Worm (Caenorhabditis elegans) whole organism, L3 larva: ENCODE results near the gene B0361.3.

Source experiments
- R02D3.7 ChIP-seq: fragments of 150-350 bp; optimal IDR thresholded peaks from 2 replicates; lab custom pipeline; 2014; ENCODE audit warnings: missing biosample characterization, missing genetic modification characterization
- ZK546.5 ChIP-seq: sonication (generic microtip); optimal IDR thresholded peaks from 2 replicates; lab custom pipeline; 2017; ENCODE audit warnings: missing biosample characterization, missing genetic modification characterization
- aly-2 ChIP-seq: fragments of 150-350 bp; optimal IDR thresholded peaks from 2 replicates; lab custom pipeline; 2014; ENCODE audit warnings: missing biosample characterization, missing genetic modification characterization
- ama-1 ChIP-seq: fragments of 150-350 bp; optimal IDR thresholded peaks from 2 replicates; lab custom pipeline; 2018
- ceh-16 ChIP-seq: sonication (generic microtip); optimal IDR thresholded peaks from 2 replicates; lab custom pipeline; 2017; ENCODE audit warnings: missing biosample characterization, missing genetic modification characterization
- ceh-28 ChIP-seq: fragments of 150-350 bp; optimal IDR thresholded peaks from 2 replicates; lab custom pipeline; 2014; ENCODE audit warnings: missing biosample characterization, missing genetic modification reagents, missing genetic modification characterization
- ceh-9 ChIP-seq: sonication (generic microtip); optimal IDR thresholded peaks from 2 replicates; lab custom pipeline; 2018; ENCODE audit warnings: missing biosample characterization, missing genetic modification characterization
- daf-12 ChIP-seq: fragments of 150-350 bp; optimal IDR thresholded peaks from 2 replicates; lab custom pipeline; 2014; ENCODE audit warnings: missing biosample characterization, missing genetic modification reagents, missing genetic modification characterization
- elt-1 ChIP-seq: fragments of 150-350 bp; optimal IDR thresholded peaks from 2 replicates; lab custom pipeline; 2014; ENCODE audit warnings: missing biosample characterization, missing genetic modification characterization
- elt-2 ChIP-seq: sonication (generic microtip); optimal IDR thresholded peaks from 2 replicates; lab custom pipeline; 2016; ENCODE audit warnings: missing genetic modification reagents, mild to moderate bottlenecking, missing genetic modification characterization, missing compliant biosample characterization
- elt-3 ChIP-seq, 3 experiments: fragments of 150-350 bp in 1 of 3; sonication (generic microtip) in 2 of 3; optimal IDR thresholded peaks; 2 replicates in 2 of 3; 4 replicates in 1 of 3; lab custom pipeline; 2014 to 2017; ENCODE audit warnings: missing biosample characterization in 3 of 3, missing genetic modification characterization in 3 of 3
- eor-1 ChIP-seq, 2 experiments: fragments of 150-350 bp; optimal IDR thresholded peaks; 2 replicates each; lab custom pipeline; 2014 to 2018; ENCODE audit warnings: missing biosample characterization in 2 of 2, missing genetic modification characterization in 2 of 2
- fkh-10 ChIP-seq: sonication (generic microtip); optimal IDR thresholded peaks from 2 replicates; lab custom pipeline; 2017; ENCODE audit warnings: missing biosample characterization, missing genetic modification reagents, missing genetic modification characterization
- fkh-2 ChIP-seq: fragments of 150-350 bp; optimal IDR thresholded peaks from 2 replicates; lab custom pipeline; 2014; ENCODE audit warnings: missing biosample characterization, missing genetic modification reagents, missing genetic modification characterization
- fos-1 ChIP-seq: fragments of 150-350 bp; optimal IDR thresholded peaks from 2 replicates; lab custom pipeline; 2014; ENCODE audit warnings: missing biosample characterization, missing genetic modification characterization
- lin-15B ChIP-seq: fragments of 150-350 bp; optimal IDR thresholded peaks from 2 replicates; lab custom pipeline; 2014; ENCODE audit warnings: missing biosample characterization, missing genetic modification characterization
- lin-39 ChIP-seq: fragments of 150-350 bp; optimal IDR thresholded peaks from 2 replicates; lab custom pipeline; 2018; ENCODE audit warnings: missing biosample characterization, missing genetic modification reagents, missing genetic modification characterization
- mdl-1 ChIP-seq: fragments of 150-350 bp; optimal IDR thresholded peaks from 2 replicates; lab custom pipeline; 2014; ENCODE audit warnings: missing biosample characterization, missing genetic modification characterization
- nfya-1 ChIP-seq: sonication (generic microtip); optimal IDR thresholded peaks from 2 replicates; lab custom pipeline; 2017; ENCODE audit warnings: missing genetic modification characterization, mild to moderate bottlenecking, missing compliant biosample characterization, antibody characterized with exemption, moderate library complexity; ENCODE audit not compliant: insufficient read depth
- nhr-11 ChIP-seq: fragments of 150-350 bp; optimal IDR thresholded peaks from 2 replicates; lab custom pipeline; 2014; ENCODE audit warnings: missing biosample characterization, missing genetic modification characterization
- nhr-12 ChIP-seq: fragments of 150-350 bp; optimal IDR thresholded peaks from 2 replicates; lab custom pipeline; 2014; ENCODE audit warnings: missing biosample characterization, missing genetic modification characterization
- nhr-23 ChIP-seq: fragments of 150-350 bp; optimal IDR thresholded peaks from 2 replicates; lab custom pipeline; 2014; ENCODE audit warnings: missing biosample characterization, missing genetic modification reagents, missing genetic modification characterization
- nhr-237 ChIP-seq: fragments of 150-350 bp; optimal IDR thresholded peaks from 2 replicates; lab custom pipeline; 2014; ENCODE audit warnings: missing biosample characterization, missing genetic modification characterization
- nhr-25 ChIP-seq: sonication (generic microtip); optimal IDR thresholded peaks from 2 replicates; lab custom pipeline; 2017; ENCODE audit warnings: missing biosample characterization, missing genetic modification characterization
- nhr-28 ChIP-seq: fragments of 150-350 bp; optimal IDR thresholded peaks from 2 replicates; lab custom pipeline; 2014; ENCODE audit warnings: missing biosample characterization, missing genetic modification characterization
- nhr-43 ChIP-seq: sonication (generic microtip); optimal IDR thresholded peaks from 2 replicates; lab custom pipeline; 2016; ENCODE audit warnings: mild to moderate bottlenecking, missing genetic modification characterization, missing compliant biosample characterization; ENCODE audit not compliant: poor library complexity, severe bottlenecking
- nhr-67 ChIP-seq: fragments of 150-350 bp; optimal IDR thresholded peaks from 2 replicates; lab custom pipeline; 2014; ENCODE audit warnings: missing biosample characterization, missing genetic modification characterization
- nhr-76 ChIP-seq: fragments of 150-350 bp; sonication (generic microtip); optimal IDR thresholded peaks from 5 replicates; lab custom pipeline; 2014; ENCODE audit warnings: missing biosample characterization, missing genetic modification characterization
- nhr-77 ChIP-seq: fragments of 150-350 bp; optimal IDR thresholded peaks from 2 replicates; lab custom pipeline; 2014; ENCODE audit warnings: missing biosample characterization, missing genetic modification characterization
- pqm-1 ChIP-seq: fragments of 150-350 bp; optimal IDR thresholded peaks from 2 replicates; lab custom pipeline; 2017; ENCODE audit warnings: missing biosample characterization, missing genetic modification characterization, inconsistent platforms
- skn-1 ChIP-seq: fragments of 150-350 bp; optimal IDR thresholded peaks from 2 replicates; lab custom pipeline; 2014; ENCODE audit warnings: missing biosample characterization, missing genetic modification characterization
- snpc-4 ChIP-seq: fragments of 150-350 bp; optimal IDR thresholded peaks from 2 replicates; lab custom pipeline; 2014; ENCODE audit warnings: missing biosample characterization, missing genetic modification characterization
- tbx-2 ChIP-seq: sonication (generic microtip); optimal IDR thresholded peaks from 2 replicates; lab custom pipeline; 2016; ENCODE audit warnings: mild to moderate bottlenecking, missing genetic modification characterization, missing compliant biosample characterization
- unc-39 ChIP-seq: sonication (generic microtip); optimal IDR thresholded peaks from 4 replicates; lab custom pipeline; 2017; ENCODE audit warnings: missing biosample characterization, missing genetic modification characterization
- unc-62 ChIP-seq: fragments of 150-350 bp; sonication (generic microtip); optimal IDR thresholded peaks from 4 replicates; lab custom pipeline; 2014; ENCODE audit warnings: missing biosample characterization, missing genetic modification reagents, missing genetic modification characterization
- zag-1 ChIP-seq: fragments of 150-350 bp; optimal IDR thresholded peaks from 2 replicates; lab custom pipeline; 2014; ENCODE audit warnings: missing biosample characterization, missing genetic modification characterization
- ztf-11 ChIP-seq: fragments of 150-350 bp; optimal IDR thresholded peaks from 2 replicates; lab custom pipeline; 2014; ENCODE audit warnings: missing biosample characterization, missing genetic modification characterization
- ztf-4 ChIP-seq: fragments of 150-350 bp; optimal IDR thresholded peaks from 2 replicates; lab custom pipeline; 2014; ENCODE audit warnings: missing biosample characterization, missing genetic modification characterization

The B0361.3 gene

ce11 chrIII:7300169-7300568 lies 18.9 kb downstream of the B0361.3 start:
- TF ChIP-seq daf-12 (tag; lab: Kevin White, UChicago) (no peak), elt-1 (peak; percentile 94), unc-39 (tag; lab: Kevin White, UChicago) (no peak), nhr-43 (peak; percentile 67), nhr-23 (tag; lab: Kevin White, UChicago) (peak; percentile 81), unc-62 (no peak), nhr-25 (tag; lab: Kevin White, UChicago) (peak; percentile 89), mdl-1 (tag; lab: Kevin White, UChicago) (peak; percentile 11)

- no peak for TF ChIP-seq ceh-9
- no peak for TF ChIP-seq tbx-2 (tag; lab: Kevin White, UChicago)
- TF ChIP-seq ama-1, result no peak
- no peak for TF ChIP-seq ZK546.5 (tag; lab: Kevin White, UChicago)
- TF ChIP-seq pqm-1 (tag; lab: Kevin White, UChicago), result no peak
- TF ChIP-seq nhr-28 (tag; lab: Kevin White, UChicago), result no peak
- TF ChIP-seq R02D3.7 (tag; lab: Kevin White, UChicago), result no peak
- no peak for TF ChIP-seq skn-1
- no peak for TF ChIP-seq nhr-77 (tag; lab: Kevin White, UChicago)
- TF ChIP-seq nhr-67 (tag; lab: Kevin White, UChicago), result no peak
- no peak for TF ChIP-seq aly-2
- TF ChIP-seq fkh-2 (tag; lab: Kevin White, UChicago), result no peak
- no peak for TF ChIP-seq ztf-11
- no peak for TF ChIP-seq daf-12 (tag; lab: Kevin White, UChicago)
- TF ChIP-seq zag-1 (tag; lab: Kevin White, UChicago), result no peak
- TF ChIP-seq nhr-237 (tag; lab: Kevin White, UChicago), result no peak
These were observed 19.5 kb downstream of the B0361.3 start for ce11 chrIII:7300763-7301162.

- no peak for TF ChIP-seq pqm-1 (tag; lab: Kevin White, UChicago)
- TF ChIP-seq nhr-23 (tag; lab: Kevin White, UChicago), result no peak
- TF ChIP-seq fkh-2 (tag; lab: Kevin White, UChicago), result no peak
- TF ChIP-seq nhr-28 (tag; lab: Kevin White, UChicago), result no peak
- TF ChIP-seq ztf-4 (tag; lab: Kevin White, UChicago), result no peak
- no peak for TF ChIP-seq ceh-28 (tag; lab: Kevin White, UChicago)
- peak; percentile 83 for TF ChIP-seq elt-1
- TF ChIP-seq snpc-4 (tag; lab: Kevin White, UChicago), result no peak
- TF ChIP-seq nhr-12, result no peak
- TF ChIP-seq nhr-43, result no peak
- TF ChIP-seq lin-39, result no peak
- peak; percentile 22 for TF ChIP-seq nhr-25 (tag; lab: Kevin White, UChicago)
- no peak for TF ChIP-seq ceh-16 (tag; lab: Kevin White, UChicago)
- no peak for TF ChIP-seq nfya-1 (tag; lab: Kevin White, UChicago)
- TF ChIP-seq nhr-77 (tag; lab: Kevin White, UChicago), result no peak
- TF ChIP-seq nhr-76 (tag; lab: Kevin White, UChicago), result no peak
- TF ChIP-seq elt-2 (tag; lab: Kevin White, UChicago), result no peak
These were observed 20.4 kb downstream of the B0361.3 start for ce11 chrIII:7301668-7302067.

- TF ChIP-seq lin-39 (no peak), nfya-1 (tag; lab: Kevin White, UChicago) (peak; percentile 13), eor-1 (tag; optimal IDR thresholded peaks at IDR 0.05; lab: Kevin White, UChicago) (no peak), nhr-28 (tag; lab: Kevin White, UChicago) (no peak), nhr-23 (tag; lab: Kevin White, UChicago) (peak; percentile 79), mdl-1 (tag; lab: Kevin White, UChicago) (no peak), R02D3.7 (tag; lab: Kevin White, UChicago) (no peak), nhr-11 (tag; lab: Kevin White, UChicago) (no peak), fos-1 (tag; lab: Kevin White, UChicago) (no peak), elt-3 (tag; optimal IDR thresholded peaks at IDR 0.05; lab: Kevin White, UChicago) (peak in 1 of 3 experiments; percentile 55), elt-1 (peak; percentile 35), nhr-77 (tag; lab: Kevin White, UChicago) (no peak), nhr-25 (tag; lab: Kevin White, UChicago) (no peak), fkh-10 (GFP tag; lab: Kevin White, UChicago) (no peak), skn-1 (no peak), nhr-237 (tag; lab: Kevin White, UChicago) (no peak), lin-15B (tag; lab: Kevin White, UChicago) (no peak), nhr-43 (peak; percentile 38)
These were observed 23.8 kb downstream of the B0361.3 start for ce11 chrIII:7304961-7305648.
